Worm (Caenorhabditis elegans): Measurements from ENCODE around the gene F02E11.4.

DNA sequence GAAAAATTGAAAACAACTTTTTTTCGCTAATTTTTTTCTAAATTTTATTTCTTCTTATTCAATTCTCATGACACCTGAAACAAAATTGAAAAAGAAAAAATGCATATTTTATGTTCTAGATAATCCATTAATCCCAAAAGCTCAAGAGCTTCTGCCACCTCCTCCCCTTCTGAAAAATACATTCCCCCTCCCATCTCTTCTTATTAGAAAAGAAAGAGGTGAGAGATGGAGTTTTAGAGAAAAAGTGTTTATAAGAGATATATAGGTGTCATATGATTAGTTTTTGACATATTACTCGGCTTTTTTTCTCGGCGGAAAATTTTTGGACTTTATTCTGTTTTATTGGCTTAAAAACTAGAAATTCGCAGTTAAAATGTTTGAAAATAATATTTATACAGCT, 7.0 kb downstream of the F02E11.4 start:
- TF ChIP-seq W03F9.2 (tag; optimal IDR thresholded peaks at IDR 0.05) (no peak), him-1 (tag; optimal IDR thresholded peaks at IDR 0.05) (no peak), dao-5 (tag; optimal IDR thresholded peaks at IDR 0.05) (no peak)

Data from whole organism, L4/young adult.